Fruit fly (Drosophila melanogaster) whole organism, adult: ENCODE data around the gene Dsor1.
A peak's percentile ranks its signal among the peaks of the same experiment; 100 is the strongest.

ENCODE experiments used
- CG11617 ChIP-seq: fragments of 200-800 bp; sonication (Bioruptor generic); optimal IDR thresholded peaks from 2 replicates; lab custom pipeline; 2017; ENCODE audit warnings: mild to moderate bottlenecking, missing biosample characterization, missing genetic modification reagents, missing genetic modification characterization
- CG12768 ChIP-seq: fragments of 200-800 bp; sonication (Bioruptor generic); optimal IDR thresholded peaks from 2 replicates; lab custom pipeline; 2017; ENCODE audit warnings: missing biosample characterization, missing genetic modification characterization, mild to moderate bottlenecking, moderate library complexity, missing genetic modification reagents
- CG14711 ChIP-seq: fragments of 200-800 bp; sonication (Bioruptor generic); optimal IDR thresholded peaks from 2 replicates; lab custom pipeline; 2018; ENCODE audit warnings: missing biosample characterization, mild to moderate bottlenecking, missing genetic modification characterization, moderate library complexity
- CG1620 ChIP-seq: fragments of 200-800 bp; sonication (Bioruptor generic); optimal IDR thresholded peaks from 2 replicates; lab custom pipeline; 2016; ENCODE audit warnings: missing biosample characterization, missing genetic modification characterization
- CG33017 ChIP-seq: fragments of 200-800 bp; sonication (Bioruptor generic); optimal IDR thresholded peaks from 2 replicates; lab custom pipeline; 2018; ENCODE audit warnings: missing biosample characterization, mild to moderate bottlenecking, missing genetic modification characterization, moderate library complexity
- CG5204 ChIP-seq: fragments of 200-800 bp; sonication (Bioruptor generic); optimal IDR thresholded peaks from 2 replicates; lab custom pipeline; 2016; ENCODE audit warnings: missing biosample characterization, missing genetic modification characterization
- CG7045 ChIP-seq: fragments of 200-800 bp; sonication (Bioruptor generic); optimal IDR thresholded peaks from 2 replicates; lab custom pipeline; 2017; ENCODE audit warnings: missing biosample characterization, mild to moderate bottlenecking, missing genetic modification characterization
- CG7101 ChIP-seq: fragments of 200-800 bp; sonication (Bioruptor generic); optimal IDR thresholded peaks from 2 replicates; lab custom pipeline; 2018; ENCODE audit warnings: missing biosample characterization, mild to moderate bottlenecking, missing genetic modification characterization, moderate library complexity
- Clk ChIP-seq: fragments of 200-800 bp; sonication (Bioruptor generic); optimal IDR thresholded peaks from 2 replicates; lab custom pipeline; 2017; ENCODE audit warnings: missing biosample characterization, missing genetic modification characterization
- Crg-1 ChIP-seq: fragments of 200-800 bp; sonication (Bioruptor generic); optimal IDR thresholded peaks from 2 replicates; lab custom pipeline; 2016; ENCODE audit warnings: missing biosample characterization, missing genetic modification characterization
- Hr96 ChIP-seq: fragments of 200-800 bp; sonication (Bioruptor generic); optimal IDR thresholded peaks from 2 replicates; lab custom pipeline; 2016; ENCODE audit warnings: missing biosample characterization, missing genetic modification characterization
- Mnt ChIP-seq: fragments of 200-800 bp; sonication (Bioruptor generic); optimal IDR thresholded peaks from 2 replicates; lab custom pipeline; 2016; ENCODE audit warnings: missing biosample characterization, mild to moderate bottlenecking, missing genetic modification characterization
- bab1 ChIP-seq: fragments of 200-800 bp; sonication (Bioruptor generic); optimal IDR thresholded peaks from 3 replicates; lab custom pipeline; 2019; ENCODE audit warnings: missing biosample characterization, mild to moderate bottlenecking, missing genetic modification characterization, moderate library complexity
- cic ChIP-seq: fragments of 200-800 bp; sonication (Bioruptor generic); optimal IDR thresholded peaks from 2 replicates; lab custom pipeline; 2017; ENCODE audit warnings: missing biosample characterization, mild to moderate bottlenecking, missing genetic modification characterization, moderate library complexity
- cnc ChIP-seq, 2 experiments: fragments of >200 bp; optimal IDR thresholded peaks; 2 replicates each; lab custom pipeline; 2017
- kay ChIP-seq: fragments of 200-800 bp; sonication (Bioruptor generic); peaks from one replicate; lab custom pipeline; 2016; ENCODE audit warnings: missing biosample characterization, missing genetic modification characterization, borderline replicate concordance
- ovo ChIP-seq: fragments of 200-800 bp; sonication (Bioruptor generic); optimal IDR thresholded peaks from 2 replicates; lab custom pipeline; 2016; ENCODE audit warnings: missing biosample characterization, missing genetic modification characterization
- pad ChIP-seq: fragments of 200-800 bp; sonication (Bioruptor generic); optimal IDR thresholded peaks from 3 replicates; lab custom pipeline; 2017; ENCODE audit warnings: missing biosample characterization, missing genetic modification characterization, mild to moderate bottlenecking, moderate library complexity, missing genetic modification reagents
- tj ChIP-seq: fragments of 200-800 bp; sonication (Bioruptor generic); optimal IDR thresholded peaks from 3 replicates; lab custom pipeline; 2017; ENCODE audit warnings: missing biosample characterization, mild to moderate bottlenecking, missing genetic modification characterization, moderate library complexity
- toe ChIP-seq: fragments of 200-800 bp; sonication (Bioruptor generic); optimal IDR thresholded peaks from 2 replicates; lab custom pipeline; 2016; ENCODE audit warnings: missing biosample characterization, missing genetic modification characterization

Dsor1 gene

DNA sequence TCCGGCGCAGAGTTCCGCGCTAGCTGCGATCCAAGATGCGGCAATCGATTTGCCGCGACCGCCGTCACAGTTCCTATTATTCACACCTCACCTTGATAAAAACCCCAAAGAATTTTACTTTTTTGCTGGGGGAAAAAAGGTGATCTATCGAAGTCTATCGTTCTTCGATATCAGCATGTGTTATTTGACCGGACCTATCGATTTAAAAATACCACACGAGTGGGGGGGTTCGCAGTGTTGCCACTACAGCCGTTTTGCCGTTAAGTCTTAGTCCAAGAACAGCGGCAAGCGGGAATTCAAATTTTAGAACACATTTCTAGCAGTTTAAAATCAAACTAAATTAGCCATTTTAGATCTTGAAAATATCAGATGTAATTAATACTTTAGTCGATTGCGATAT lies 14.9 kb upstream of the Dsor1 start, which contains the start of gene CG12121:
CG12121 (minus strand) TSS at position 180 of the 400 bp plus-strand sequence.
- TF ChIP-seq CG14711 (peak; percentile 31), CG33017 (tag; lab: Kevin White, UChicago) (no peak), cnc (optimal IDR thresholded peaks at IDR 0.05; lab: Kevin White, UChicago) (no peak), bab1 (peak; percentile 65)

dm6 chrX:9236485-9236884 lies 10.7 kb upstream of the Dsor1 start, which contains the start of gene Ir8a:
TSS of gene Ir8a (minus strand) at chrX:9236585.
- no peak for TF ChIP-seq CG12768 (GFP tag; lab: Kevin White, UChicago)
- no peak for TF ChIP-seq CG7045
- no peak for TF ChIP-seq CG1620 (GFP tag; lab: Kevin White, UChicago)
- no peak for TF ChIP-seq Hr96 (GFP tag; lab: Kevin White, UChicago)
- no peak for TF ChIP-seq Crg-1 (GFP tag; lab: Kevin White, UChicago)
- no peak for TF ChIP-seq CG14711
- TF ChIP-seq bab1, result no peak
- no peak for TF ChIP-seq toe (GFP tag; lab: Kevin White, UChicago)
- no peak for TF ChIP-seq tj (GFP tag; lab: Kevin White, UChicago)
- no peak for TF ChIP-seq ovo (GFP tag; lab: Kevin White, UChicago)
- TF ChIP-seq CG5204 (GFP tag; lab: Kevin White, UChicago), result no peak
- no peak for TF ChIP-seq cnc (optimal IDR thresholded peaks at IDR 0.05; lab: Kevin White, UChicago)
- TF ChIP-seq kay, result no peak
- no peak for TF ChIP-seq CG33017 (tag; lab: Kevin White, UChicago)
- no peak for TF ChIP-seq CG7101 (tag; lab: Kevin White, UChicago)
- no peak for TF ChIP-seq cic (GFP tag; lab: Kevin White, UChicago)
- TF ChIP-seq Clk (GFP tag; lab: Kevin White, UChicago), result no peak
- no peak for TF ChIP-seq Mnt (GFP tag; lab: Kevin White, UChicago)
- TF ChIP-seq CG11617 (GFP tag; lab: Kevin White, UChicago), result no peak

- TF ChIP-seq pad, result peak; percentile 60
- peak; percentile 84 for TF ChIP-seq bab1
- peak; percentile 86 for TF ChIP-seq CG1620 (GFP tag; lab: Kevin White, UChicago)
- peak; percentile 80 for TF ChIP-seq toe (GFP tag; lab: Kevin White, UChicago)
- TF ChIP-seq cnc (optimal IDR thresholded peaks at IDR 0.05; lab: Kevin White, UChicago), result no peak
- peak; percentile 89 for TF ChIP-seq ovo (GFP tag; lab: Kevin White, UChicago)
- no peak for TF ChIP-seq CG12768 (GFP tag; lab: Kevin White, UChicago)
- TF ChIP-seq Mnt (GFP tag; lab: Kevin White, UChicago), result peak; percentile 67
- TF ChIP-seq CG33017 (tag; lab: Kevin White, UChicago), result no peak
- TF ChIP-seq CG11617 (GFP tag; lab: Kevin White, UChicago), result peak; percentile 79
- peak; percentile 30 for TF ChIP-seq CG7045
- no peak for TF ChIP-seq CG5204 (GFP tag; lab: Kevin White, UChicago)
- TF ChIP-seq CG7101 (tag; lab: Kevin White, UChicago), result peak; percentile 71
- TF ChIP-seq CG14711, result peak; percentile 90
- TF ChIP-seq tj (GFP tag; lab: Kevin White, UChicago), result peak; percentile 53
- TF ChIP-seq Hr96 (GFP tag; lab: Kevin White, UChicago), result peak; percentile 82
- TF ChIP-seq kay, result no peak
- TF ChIP-seq Crg-1 (GFP tag; lab: Kevin White, UChicago), result peak; percentile 84
- no peak for TF ChIP-seq Clk (GFP tag; lab: Kevin White, UChicago)
- no peak for TF ChIP-seq cic (GFP tag; lab: Kevin White, UChicago)
Observed at dm6 chrX:9243417-9243884, 3.7 kb upstream of the Dsor1 start, which contains the start of the genes mxc and Larp7. TSS of gene mxc (minus strand) at chrX:9243467. TSS of gene Larp7 (plus strand) at chrX:9243817.

DNA sequence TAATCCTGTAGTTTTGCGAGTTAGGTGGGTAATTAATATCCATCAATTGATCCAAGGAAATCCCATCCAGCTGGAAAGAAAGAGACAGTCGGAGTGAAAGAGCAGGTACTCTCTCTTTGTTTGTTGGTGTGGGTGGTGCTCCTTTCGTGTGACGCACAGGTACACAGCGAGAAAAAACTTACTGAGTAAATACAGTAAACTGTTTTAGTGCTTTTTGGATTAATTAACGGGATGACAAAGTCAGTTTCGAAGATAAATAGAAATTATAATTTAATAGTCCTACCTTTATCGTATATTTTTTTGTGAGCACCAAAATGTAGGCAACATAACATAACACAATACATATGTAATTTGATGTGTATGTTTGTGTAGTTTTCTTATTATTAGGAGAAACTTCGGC lies 898 bp downstream of the Dsor1 start:
- TF ChIP-seq pad (no peak), toe (GFP tag; lab: Kevin White, UChicago) (no peak), tj (GFP tag; lab: Kevin White, UChicago) (no peak), cnc (optimal IDR thresholded peaks at IDR 0.05; lab: Kevin White, UChicago) (no peak), Crg-1 (GFP tag; lab: Kevin White, UChicago) (no peak)

dm6 chrX:9250161-9250831 lies 3.2 kb downstream of the Dsor1 start, which contains the start of gene CG17754:
TSS of gene CG17754 (plus strand) at chrX:9250420.
- TF ChIP-seq CG7101 (tag; lab: Kevin White, UChicago) (peak; percentile 11), Mnt (GFP tag; lab: Kevin White, UChicago) (peak; percentile 46), CG12768 (GFP tag; lab: Kevin White, UChicago) (no peak), ovo (GFP tag; lab: Kevin White, UChicago) (peak; percentile 4), Crg-1 (GFP tag; lab: Kevin White, UChicago) (no peak), tj (GFP tag; lab: Kevin White, UChicago) (peak; percentile 30), bab1 (peak; percentile 65), CG1620 (GFP tag; lab: Kevin White, UChicago) (peak; percentile 17), CG33017 (tag; lab: Kevin White, UChicago) (no peak), CG11617 (GFP tag; lab: Kevin White, UChicago) (peak; percentile 2)

DNA sequence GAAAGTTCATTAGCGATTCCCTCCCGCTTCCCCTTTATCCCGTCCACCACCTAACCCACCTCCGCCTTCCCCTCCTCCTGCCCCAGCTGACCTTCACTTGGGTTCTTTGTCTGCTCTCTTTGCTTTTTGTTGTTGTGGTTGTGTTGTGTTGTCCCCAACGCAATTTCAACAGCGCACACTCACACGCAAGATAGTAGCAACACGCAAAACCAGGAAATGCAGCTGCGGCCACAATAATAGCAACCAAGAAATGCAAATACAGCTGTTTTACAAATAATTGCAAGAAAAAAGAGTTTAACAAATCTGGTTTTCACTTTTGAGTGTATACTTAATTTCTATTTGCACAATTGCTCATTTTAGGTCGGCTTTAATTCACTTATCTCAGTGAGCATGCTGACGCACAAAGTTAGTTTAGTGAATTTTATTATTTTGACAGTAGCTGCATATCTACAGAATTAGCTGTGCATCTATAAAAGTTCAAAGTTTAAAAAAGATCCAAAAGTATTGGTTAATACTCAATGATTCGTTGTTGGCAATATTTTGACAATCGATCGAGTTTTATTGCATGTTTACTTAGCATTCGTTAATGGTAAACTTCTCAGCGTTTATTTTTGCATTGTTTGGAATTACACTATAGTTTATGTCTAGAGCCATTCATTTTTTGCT lies 4.2 kb downstream of the Dsor1 start:
- TF ChIP-seq Clk (GFP tag; lab: Kevin White, UChicago) (no peak), CG5204 (GFP tag; lab: Kevin White, UChicago) (peak; percentile 21), cnc (optimal IDR thresholded peaks at IDR 0.05; lab: Kevin White, UChicago) (no peak), pad (no peak), CG11617 (GFP tag; lab: Kevin White, UChicago) (peak; percentile 37), bab1 (peak; percentile 37), CG33017 (tag; lab: Kevin White, UChicago) (peak; percentile 26), Crg-1 (GFP tag; lab: Kevin White, UChicago) (no peak), kay (no peak), ovo (GFP tag; lab: Kevin White, UChicago) (peak; percentile 17), tj (GFP tag; lab: Kevin White, UChicago) (peak; percentile 30), CG12768 (GFP tag; lab: Kevin White, UChicago) (no peak), CG1620 (GFP tag; lab: Kevin White, UChicago) (no peak), toe (GFP tag; lab: Kevin White, UChicago) (no peak), CG7045 (no peak), Mnt (GFP tag; lab: Kevin White, UChicago) (peak; percentile 40), Hr96 (GFP tag; lab: Kevin White, UChicago) (no peak), cic (GFP tag; lab: Kevin White, UChicago) (no peak), CG14711 (peak; percentile 22), CG7101 (tag; lab: Kevin White, UChicago) (peak; percentile 32)
